Worm (Caenorhabditis elegans): ENCODE results near the gene C30F2.2.

C30F2.2 gene

ce11 chrX:16085094-16085493 is at the start of gene C30F2.2:
C30F2.2 (minus strand) TSS chrX:16085215.
- TF ChIP-seq ref-1 (GFP tag; conservative IDR thresholded peaks at IDR 0.05) (no peak), ztf-23 (GFP tag; IDR thresholded peaks at IDR 0.05) (no peak), T22C8.4 (GFP tag; IDR thresholded peaks at IDR 0.05) (no peak), ztf-29 (GFP tag; IDR thresholded peaks at IDR 0.05) (no peak), tab-1 (GFP tag; IDR thresholded peaks at IDR 0.05) (no peak), cog-1 (tag; optimal IDR thresholded peaks at IDR 0.05) (no peak)

DNA sequence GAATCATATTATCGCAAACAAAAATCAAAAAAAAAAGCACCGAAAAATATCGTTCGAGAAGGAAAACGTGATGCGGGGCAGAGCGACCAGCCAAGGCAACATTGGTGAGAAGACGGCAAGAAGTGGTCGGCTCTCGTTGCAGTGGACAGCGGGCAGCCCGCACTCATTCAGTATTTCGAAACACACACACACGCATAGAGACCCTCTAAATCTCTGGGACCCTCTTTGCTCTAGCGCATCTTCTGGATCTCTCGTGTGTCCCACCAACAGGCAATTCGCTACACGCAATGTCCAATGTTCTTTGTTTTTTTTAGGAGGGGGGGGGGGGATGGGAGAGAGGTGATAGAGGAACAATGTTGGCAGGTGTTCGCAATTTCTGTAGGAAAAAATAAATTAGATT is 48.8 kb upstream of the C30F2.2 start:
- TF ChIP-seq klf-2 (GFP tag; conservative IDR thresholded peaks at IDR 0.05) (no peak), ztf-29 (GFP tag; IDR thresholded peaks at IDR 0.05) (0 out of 2 replicates have a peak, but pooled peaks have one; percentile 9)

DNA sequence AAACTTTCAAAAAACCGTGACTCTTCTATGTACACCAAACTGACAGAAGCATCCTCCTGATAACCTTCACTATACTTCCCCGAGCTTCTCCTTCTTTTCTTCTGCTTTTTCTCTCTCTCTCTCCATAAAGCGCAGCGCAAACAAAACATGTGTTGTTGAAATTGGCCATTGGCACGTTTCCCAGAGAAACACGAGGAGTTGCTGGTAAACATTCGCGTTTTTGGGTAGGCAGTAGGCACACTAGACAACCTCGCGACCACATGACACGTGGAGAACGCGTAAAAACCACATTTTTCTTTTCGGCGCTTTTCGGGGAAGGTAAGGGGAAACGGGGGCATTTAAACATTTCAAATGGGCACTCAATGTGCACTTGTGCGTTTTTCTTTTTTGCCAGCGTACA is 46.0 kb upstream of the C30F2.2 start:
- TF ChIP-seq flt-1 (GFP tag; IDR thresholded peaks at IDR 0.05): no peak
- TF ChIP-seq ref-1 (GFP tag; conservative IDR thresholded peaks at IDR 0.05): no peak

- TF ChIP-seq cog-1 (tag; optimal IDR thresholded peaks at IDR 0.05) (no peak), ztf-29 (GFP tag; IDR thresholded peaks at IDR 0.05) (no peak), klf-2 (GFP tag; conservative IDR thresholded peaks at IDR 0.05) (no peak), tab-1 (GFP tag; IDR thresholded peaks at IDR 0.05) (no peak), med-1 (GFP tag; optimal IDR thresholded peaks at IDR 0.05; ENCODE audit: insufficient read depth) (no peak), flt-1 (GFP tag; IDR thresholded peaks at IDR 0.05) (no peak), ztf-23 (GFP tag; IDR thresholded peaks at IDR 0.05) (no peak), T22C8.4 (GFP tag; IDR thresholded peaks at IDR 0.05) (no peak), ref-1 (GFP tag; conservative IDR thresholded peaks at IDR 0.05) (no peak)
Observed at ce11 chrX:16130213-16130612, 45.2 kb upstream of the C30F2.2 start.

ce11 chrX:16128794-16129193 is 43.8 kb upstream of the C30F2.2 start, which contains the start of gene ZK1073.1:
ZK1073.1 (minus strand) TSS chrX:16128865.
- TF ChIP-seq tab-1 (GFP tag; IDR thresholded peaks at IDR 0.05): no peak
- no peak for TF ChIP-seq ztf-29 (GFP tag; IDR thresholded peaks at IDR 0.05)

DNA sequence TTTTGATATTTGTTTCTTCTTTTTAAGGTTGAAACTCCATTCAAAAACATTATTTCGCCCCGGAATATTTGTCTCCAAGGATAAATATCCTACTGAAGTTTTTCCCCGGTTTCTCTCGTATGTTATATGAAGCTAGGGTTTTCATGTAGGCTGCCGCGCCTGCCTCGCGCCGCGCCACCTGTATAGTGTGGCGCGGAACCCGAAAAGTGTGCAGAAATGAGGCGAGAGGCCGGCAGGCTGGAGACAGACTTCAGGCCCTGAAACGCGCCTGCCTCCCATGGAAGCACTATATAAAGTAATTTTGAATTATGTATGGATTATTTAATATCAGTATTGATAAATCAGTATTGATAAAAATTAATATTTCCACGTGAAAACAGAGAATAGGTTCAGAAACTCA is 39.8 kb upstream of the C30F2.2 start:
- no peak for TF ChIP-seq T22C8.4 (GFP tag; IDR thresholded peaks at IDR 0.05)
- no peak for TF ChIP-seq klf-2 (GFP tag; conservative IDR thresholded peaks at IDR 0.05)
- TF ChIP-seq med-1 (GFP tag; optimal IDR thresholded peaks at IDR 0.05; ENCODE audit: insufficient read depth): no peak
- TF ChIP-seq flt-1 (GFP tag; IDR thresholded peaks at IDR 0.05): no peak
- no peak for TF ChIP-seq cog-1 (tag; optimal IDR thresholded peaks at IDR 0.05)
- TF ChIP-seq ref-1 (GFP tag; conservative IDR thresholded peaks at IDR 0.05): no peak
- TF ChIP-seq tab-1 (GFP tag; IDR thresholded peaks at IDR 0.05): no peak
- no peak for TF ChIP-seq ztf-23 (GFP tag; IDR thresholded peaks at IDR 0.05)
- no peak for TF ChIP-seq ztf-29 (GFP tag; IDR thresholded peaks at IDR 0.05)

DNA sequence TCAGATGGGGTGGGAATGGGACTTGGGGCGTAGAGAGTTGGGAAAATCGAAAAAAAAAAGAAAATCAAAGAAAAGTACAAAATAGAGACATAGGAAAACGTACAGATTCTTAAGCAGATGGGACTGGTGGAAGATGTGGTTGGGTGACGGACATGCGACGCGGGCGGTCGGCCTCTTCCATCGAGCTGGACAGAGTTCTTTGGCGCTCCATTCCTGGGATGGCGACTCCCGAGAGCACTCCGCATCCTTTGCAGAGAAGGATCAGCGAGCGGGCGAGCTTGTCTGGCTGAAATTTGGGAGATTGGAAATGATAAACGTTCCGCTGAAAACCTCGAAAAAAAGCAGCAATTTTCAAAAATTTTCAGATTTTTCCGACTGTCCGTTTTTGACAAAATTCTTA is 39.3 kb upstream of the C30F2.2 start:
- no peak for TF ChIP-seq T22C8.4 (GFP tag; IDR thresholded peaks at IDR 0.05)

DNA sequence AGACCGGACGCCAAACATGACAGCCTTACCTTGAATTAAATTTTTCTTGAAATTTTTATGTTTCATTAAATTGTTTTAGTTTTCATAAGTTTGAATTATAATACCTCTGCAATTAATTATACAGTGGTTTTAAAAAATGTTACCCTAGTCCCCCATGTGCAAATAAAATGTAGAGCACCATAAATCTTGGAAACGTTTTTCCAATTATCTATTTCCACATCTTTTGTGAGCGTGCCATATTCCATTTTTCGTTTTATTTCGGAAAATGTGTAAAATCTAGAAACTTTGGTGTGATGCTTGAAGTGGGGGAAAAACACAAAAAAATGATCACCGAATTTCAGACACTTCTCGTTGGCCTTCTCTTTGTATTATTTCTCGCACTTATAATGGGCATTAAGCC is 37.6 kb upstream of the C30F2.2 start:
- no peak for TF ChIP-seq med-1 (GFP tag; optimal IDR thresholded peaks at IDR 0.05; ENCODE audit: insufficient read depth)
- no peak for TF ChIP-seq T22C8.4 (GFP tag; IDR thresholded peaks at IDR 0.05)
- TF ChIP-seq klf-2 (GFP tag; conservative IDR thresholded peaks at IDR 0.05): no peak
- no peak for TF ChIP-seq tab-1 (GFP tag; IDR thresholded peaks at IDR 0.05)
- no peak for TF ChIP-seq flt-1 (GFP tag; IDR thresholded peaks at IDR 0.05)
- TF ChIP-seq cog-1 (tag; optimal IDR thresholded peaks at IDR 0.05): no peak
- TF ChIP-seq ztf-29 (GFP tag; IDR thresholded peaks at IDR 0.05): no peak
- TF ChIP-seq ref-1 (GFP tag; conservative IDR thresholded peaks at IDR 0.05): no peak
- TF ChIP-seq ztf-23 (GFP tag; IDR thresholded peaks at IDR 0.05): no peak

DNA sequence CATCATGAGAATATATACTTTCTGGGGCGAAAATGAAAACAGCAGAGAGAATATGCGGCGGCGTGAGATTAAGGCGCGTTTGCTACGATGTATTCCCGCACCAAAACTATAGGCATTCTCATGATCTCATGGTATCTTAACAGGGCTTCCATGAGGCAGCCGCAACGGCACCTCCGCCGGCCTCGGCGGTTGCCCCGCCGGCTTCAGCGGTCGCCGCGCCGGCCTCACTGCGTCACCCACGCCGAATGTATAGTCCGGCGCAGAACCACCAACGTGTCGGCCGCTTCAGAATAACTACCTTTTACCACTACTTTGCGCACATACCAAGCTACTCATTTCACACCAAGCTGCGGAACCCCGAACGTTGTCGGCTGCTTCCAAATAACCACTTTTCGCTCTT is 32.6 kb upstream of the C30F2.2 start:
- no peak for TF ChIP-seq med-1 (GFP tag; optimal IDR thresholded peaks at IDR 0.05; ENCODE audit: insufficient read depth)

ce11 chrX:16117176-16117575 is 32.2 kb upstream of the C30F2.2 start:
- TF ChIP-seq flt-1 (GFP tag; IDR thresholded peaks at IDR 0.05) (no peak), T22C8.4 (GFP tag; IDR thresholded peaks at IDR 0.05) (no peak), ref-1 (GFP tag; conservative IDR thresholded peaks at IDR 0.05) (no peak), cog-1 (tag; optimal IDR thresholded peaks at IDR 0.05) (no peak), ztf-29 (GFP tag; IDR thresholded peaks at IDR 0.05) (no peak), med-1 (GFP tag; optimal IDR thresholded peaks at IDR 0.05; ENCODE audit: insufficient read depth) (no peak), klf-2 (GFP tag; conservative IDR thresholded peaks at IDR 0.05) (no peak)

- TF ChIP-seq klf-2 (GFP tag; conservative IDR thresholded peaks at IDR 0.05) (0 out of 2 replicates have a peak, but pooled peaks have one; percentile 17), med-1 (GFP tag; optimal IDR thresholded peaks at IDR 0.05; ENCODE audit: insufficient read depth) (no peak), cog-1 (tag; optimal IDR thresholded peaks at IDR 0.05) (no peak), ztf-29 (GFP tag; IDR thresholded peaks at IDR 0.05) (no peak), tab-1 (GFP tag; IDR thresholded peaks at IDR 0.05) (no peak), flt-1 (GFP tag; IDR thresholded peaks at IDR 0.05) (no peak), ztf-23 (GFP tag; IDR thresholded peaks at IDR 0.05) (no peak), T22C8.4 (GFP tag; IDR thresholded peaks at IDR 0.05) (no peak)
Observed at ce11 chrX:16116279-16116678, 31.3 kb upstream of the C30F2.2 start.

ce11 chrX:16113996-16114395 is 29.0 kb upstream of the C30F2.2 start:
- no peak for TF ChIP-seq T22C8.4 (GFP tag; IDR thresholded peaks at IDR 0.05)
- no peak for TF ChIP-seq flt-1 (GFP tag; IDR thresholded peaks at IDR 0.05)
- no peak for TF ChIP-seq ztf-23 (GFP tag; IDR thresholded peaks at IDR 0.05)
- no peak for TF ChIP-seq tab-1 (GFP tag; IDR thresholded peaks at IDR 0.05)
- no peak for TF ChIP-seq ref-1 (GFP tag; conservative IDR thresholded peaks at IDR 0.05)
- no peak for TF ChIP-seq ztf-29 (GFP tag; IDR thresholded peaks at IDR 0.05)
- TF ChIP-seq med-1 (GFP tag; optimal IDR thresholded peaks at IDR 0.05; ENCODE audit: insufficient read depth): no peak
- TF ChIP-seq klf-2 (GFP tag; conservative IDR thresholded peaks at IDR 0.05): no peak
- TF ChIP-seq cog-1 (tag; optimal IDR thresholded peaks at IDR 0.05): no peak
